Worm (Caenorhabditis elegans) whole organism, late embryonic: ENCODE results near the gene Y113G7B.12.

Experiments used
- C08G9.2 ChIP-seq: sonication (generic microtip); optimal IDR thresholded peaks from 2 replicates; lab custom pipeline; 2016; ENCODE audit warnings: mild to moderate bottlenecking, missing genetic modification characterization, moderate library complexity, missing compliant biosample characterization
- T23F11.4 ChIP-seq: fragments of 200-800 bp; sonication (Bioruptor generic); optimal IDR thresholded peaks from 2 replicates; lab custom pipeline; 2018; ENCODE audit warnings: mild to moderate bottlenecking, missing genetic modification characterization, missing compliant biosample characterization
- ama-1 ChIP-seq: fragments of 150-350 bp; optimal IDR thresholded peaks from 2 replicates; lab custom pipeline; 2014
- ceh-14 ChIP-seq: sonication (generic microtip); optimal IDR thresholded peaks from 2 replicates; lab custom pipeline; 2016; ENCODE audit warnings: missing genotype, missing genetic modification characterization, missing compliant biosample characterization
- ceh-19 ChIP-seq: fragments of 200-800 bp; sonication (Bioruptor generic); optimal IDR thresholded peaks from 2 replicates; lab custom pipeline; 2018; ENCODE audit warnings: mild to moderate bottlenecking, missing genetic modification characterization, missing compliant biosample characterization
- ceh-22 ChIP-seq: sonication (generic microtip); optimal IDR thresholded peaks from 2 replicates; lab custom pipeline; 2017; ENCODE audit warnings: missing biosample characterization, missing genetic modification characterization
- ceh-30 ChIP-seq: fragments of 150-350 bp; optimal IDR thresholded peaks from 2 replicates; lab custom pipeline; 2014; ENCODE audit warnings: missing biosample characterization, missing genetic modification characterization
- ceh-34 ChIP-seq: sonication (generic microtip); optimal IDR thresholded peaks from 2 replicates; lab custom pipeline; 2016; ENCODE audit warnings: mild to moderate bottlenecking, missing genetic modification characterization, missing compliant biosample characterization
- ceh-45 ChIP-seq: fragments of 200-800 bp; sonication (Bioruptor generic); IDR thresholded peaks from 2 replicates; pipeline ENCODE4 v1.3.6; 2022; ENCODE audit warnings: missing genetic modification reagents, missing genetic modification characterization, missing compliant biosample characterization
- ceh-48 ChIP-seq: sonication (generic microtip); optimal IDR thresholded peaks from 2 replicates; lab custom pipeline; 2016; ENCODE audit warnings: missing genetic modification characterization, inconsistent platforms, missing compliant biosample characterization
- ceh-6 ChIP-seq: fragments of 200-800 bp; sonication (Bioruptor generic); optimal IDR thresholded peaks from 2 replicates; lab custom pipeline; 2018; ENCODE audit warnings: mild to moderate bottlenecking, missing genetic modification characterization, missing compliant biosample characterization
- dmd-4 ChIP-seq: sonication (generic microtip); optimal IDR thresholded peaks from 2 replicates; lab custom pipeline; 2016; ENCODE audit warnings: borderline replicate concordance, missing genetic modification characterization, missing compliant biosample characterization
- dve-1 ChIP-seq: sonication (generic microtip); optimal IDR thresholded peaks from 2 replicates; lab custom pipeline; 2017; ENCODE audit warnings: antibody characterized with exemption, mild to moderate bottlenecking, missing genetic modification characterization, missing compliant biosample characterization
- elt-2 ChIP-seq: sonication (generic microtip); optimal IDR thresholded peaks from 2 replicates; lab custom pipeline; 2016; ENCODE audit warnings: missing genetic modification reagents, missing genetic modification characterization, missing compliant biosample characterization
- ets-4 ChIP-seq: sonication (generic microtip); optimal IDR thresholded peaks from 2 replicates; lab custom pipeline; 2016; ENCODE audit warnings: missing genetic modification characterization, missing compliant biosample characterization
- eyg-1 ChIP-seq: sonication (generic microtip); optimal IDR thresholded peaks from 2 replicates; lab custom pipeline; 2016; ENCODE audit warnings: missing genotype, missing genetic modification characterization, missing compliant biosample characterization
- fax-1 ChIP-seq: sonication (generic microtip); optimal IDR thresholded peaks from 2 replicates; lab custom pipeline; 2016; ENCODE audit warnings: missing genotype, missing genetic modification characterization, missing compliant biosample characterization
- fkh-10 ChIP-seq: fragments of 150-350 bp; optimal IDR thresholded peaks from 2 replicates; lab custom pipeline; 2014; ENCODE audit warnings: missing biosample characterization, missing genetic modification reagents, missing genetic modification characterization
- gmeb-2 ChIP-seq: sonication (generic microtip); optimal IDR thresholded peaks from 2 replicates; lab custom pipeline; 2016; ENCODE audit warnings: missing genetic modification characterization, inconsistent platforms, missing compliant biosample characterization
- hlh-13 ChIP-seq: fragments of 200-800 bp; sonication (Bioruptor generic); optimal IDR thresholded peaks from 2 replicates; lab custom pipeline; 2018; ENCODE audit warnings: mild to moderate bottlenecking, missing genetic modification characterization, missing compliant biosample characterization
- hlh-15 ChIP-seq: sonication (generic microtip); optimal IDR thresholded peaks from 2 replicates; lab custom pipeline; 2016; ENCODE audit warnings: missing genetic modification characterization, missing compliant biosample characterization
- hlh-6 ChIP-seq: sonication (generic microtip); optimal IDR thresholded peaks from 2 replicates; lab custom pipeline; 2016; ENCODE audit warnings: missing genotype, missing genetic modification characterization, missing compliant biosample characterization
- hlh-8 ChIP-seq: sonication (generic microtip); optimal IDR thresholded peaks from 2 replicates; lab custom pipeline; 2016; ENCODE audit warnings: missing genotype, missing genetic modification characterization, missing compliant biosample characterization
- lin-11 ChIP-seq: fragments of 200-800 bp; sonication (Bioruptor generic); optimal IDR thresholded peaks from 2 replicates; lab custom pipeline; 2018; ENCODE audit warnings: mild to moderate bottlenecking, missing genetic modification characterization, missing compliant biosample characterization
- nfya-1 ChIP-seq: sonication (generic microtip); optimal IDR thresholded peaks from 2 replicates; lab custom pipeline; 2017; ENCODE audit warnings: missing genetic modification characterization, mild to moderate bottlenecking, missing compliant biosample characterization, antibody characterized with exemption, moderate library complexity
- nhr-232 ChIP-seq: sonication (generic microtip); optimal IDR thresholded peaks from 2 replicates; lab custom pipeline; 2016; ENCODE audit warnings: missing genetic modification characterization, missing compliant biosample characterization
- npax-4 ChIP-seq: sonication (generic microtip); optimal IDR thresholded peaks from 2 replicates; lab custom pipeline; 2016; ENCODE audit warnings: missing genetic modification characterization, missing compliant biosample characterization
- pag-3 ChIP-seq: sonication (generic microtip); optimal IDR thresholded peaks from 2 replicates; lab custom pipeline; 2016; ENCODE audit warnings: missing compliant biosample characterization, missing genetic modification characterization, borderline replicate concordance
- pqm-1 ChIP-seq: sonication (generic microtip); optimal IDR thresholded peaks from 2 replicates; lab custom pipeline; 2016; ENCODE audit warnings: missing genetic modification characterization, missing compliant biosample characterization
- ref-2 ChIP-seq: sonication (generic microtip); optimal IDR thresholded peaks from 2 replicates; lab custom pipeline; 2016; ENCODE audit warnings: missing genetic modification characterization, missing compliant biosample characterization
- rnt-1 ChIP-seq: sonication (generic microtip); optimal IDR thresholded peaks from 2 replicates; lab custom pipeline; 2016; ENCODE audit warnings: missing genetic modification characterization, missing compliant biosample characterization
- sdc-2 ChIP-seq: sonication (generic microtip); optimal IDR thresholded peaks from 2 replicates; lab custom pipeline; 2016; ENCODE audit warnings: missing genotype, missing genetic modification characterization, missing compliant biosample characterization
- sox-2 ChIP-seq: fragments of 200-800 bp; sonication (Bioruptor generic); IDR thresholded peaks from 2 replicates; pipeline ENCODE4 v1.3.6; 2022; ENCODE audit warnings: missing genetic modification reagents, missing genetic modification characterization, missing compliant biosample characterization
- syd-9 ChIP-seq: sonication (generic microtip); optimal IDR thresholded peaks from 2 replicates; lab custom pipeline; 2016; ENCODE audit warnings: mild to moderate bottlenecking, missing genetic modification characterization, moderate library complexity, missing compliant biosample characterization
- ttx-3 ChIP-seq: sonication (generic microtip); optimal IDR thresholded peaks from 2 replicates; lab custom pipeline; 2016; ENCODE audit warnings: missing genetic modification reagents, missing genetic modification characterization, missing compliant biosample characterization
- unc-86 ChIP-seq: sonication (generic microtip); optimal IDR thresholded peaks from 2 replicates; lab custom pipeline; 2016; ENCODE audit warnings: missing genetic modification characterization, missing compliant biosample characterization

Gene Y113G7B.12

ce11 chrV:20171941-20172340, 40.5 kb downstream of the Y113G7B.12 start, which contains the start of gene srw-39:
TSS of gene srw-39 (minus strand) at chrV:20172041.
- TF ChIP-seq pqm-1 (tag; lab: Kevin White, UChicago) (no peak), hlh-13 (no peak), gmeb-2 (tag; lab: Kevin White, UChicago) (no peak), ceh-14 (no peak), hlh-6 (tag; lab: Kevin White, UChicago) (no peak), syd-9 (no peak), dve-1 (tag; lab: Kevin White, UChicago) (no peak), pag-3 (tag; lab: Kevin White, UChicago) (no peak), ref-2 (tag; lab: Kevin White, UChicago) (no peak), T23F11.4 (GFP tag; lab: Kevin White, UChicago) (no peak), ceh-19 (GFP tag; lab: Kevin White, UChicago) (no peak), ets-4 (tag; lab: Kevin White, UChicago) (no peak), ceh-34 (tag; lab: Kevin White, UChicago) (no peak), ama-1 (lab: Kevin White, UChicago) (no peak), unc-86 (tag; lab: Kevin White, UChicago) (no peak), ceh-48 (tag; lab: Kevin White, UChicago) (no peak), C08G9.2 (tag; lab: Kevin White, UChicago) (no peak), npax-4 (tag; lab: Kevin White, UChicago) (no peak), hlh-15 (tag; lab: Kevin White, UChicago) (no peak), sdc-2 (tag; lab: Kevin White, UChicago) (no peak)

ce11 chrV:20165808-20166207, 46.7 kb downstream of the Y113G7B.12 start:
- TF ChIP-seq nhr-232 (tag; lab: Kevin White, UChicago) (no peak), ceh-22 (no peak), fax-1 (tag; lab: Kevin White, UChicago) (no peak), hlh-15 (tag; lab: Kevin White, UChicago) (no peak), rnt-1 (tag; lab: Kevin White, UChicago) (no peak), fkh-10 (GFP tag; lab: Kevin White, UChicago) (no peak), ceh-14 (no peak), ceh-45 (GFP tag; lab: Robert Waterston, UW) (no peak), hlh-8 (no peak)

- peak; percentile 69 for TF ChIP-seq elt-2 (tag; lab: Kevin White, UChicago)
- no peak for TF ChIP-seq eyg-1 (tag; lab: Kevin White, UChicago)
Observed at ce11 chrV:20164059-20164892, 48.2 kb downstream of the Y113G7B.12 start, which contains the start of gene F19B2.5. TSS of gene F19B2.5 (minus strand) at chrV:20164165.

- TF ChIP-seq lin-11 (tag; lab: Kevin White, UChicago): no peak
- no peak for TF ChIP-seq dmd-4 (tag; lab: Kevin White, UChicago)
- no peak for TF ChIP-seq ttx-3 (tag; lab: Kevin White, UChicago)
- no peak for TF ChIP-seq fkh-10 (GFP tag; lab: Kevin White, UChicago)
- no peak for TF ChIP-seq nfya-1 (tag; lab: Kevin White, UChicago)
- TF ChIP-seq hlh-13: no peak
- no peak for TF ChIP-seq ceh-6 (GFP tag; lab: Kevin White, UChicago)
- no peak for TF ChIP-seq hlh-15 (tag; lab: Kevin White, UChicago)
- no peak for TF ChIP-seq sox-2 (GFP tag; lab: Robert Waterston, UW)
- TF ChIP-seq pqm-1 (tag; lab: Kevin White, UChicago): no peak
- TF ChIP-seq ceh-30 (tag; lab: Kevin White, UChicago): no peak
Observed at ce11 chrV:20163105-20163449, 49.4 kb downstream of the Y113G7B.12 start.
